Worm (Caenorhabditis elegans) whole organism, late embryonic: ENCODE data around the gene ZK353.4.
A peak's percentile ranks its signal among the peaks of the same experiment; 100 is the strongest.

Source experiments
- C08G9.2 ChIP-seq: sonication (generic microtip); optimal IDR thresholded peaks from 2 replicates; lab custom pipeline; 2016; ENCODE audit warnings: mild to moderate bottlenecking, missing genetic modification characterization, moderate library complexity, missing compliant biosample characterization
- F13H6.1 ChIP-seq: sonication (generic microtip); optimal IDR thresholded peaks from 2 replicates; lab custom pipeline; 2016; ENCODE audit warnings: missing genetic modification characterization, missing compliant biosample characterization
- Y22D7AL.16 ChIP-seq: sonication (generic microtip); optimal IDR thresholded peaks from 2 replicates; lab custom pipeline; 2016; ENCODE audit warnings: missing genetic modification characterization, missing compliant biosample characterization
- ceh-14 ChIP-seq: sonication (generic microtip); optimal IDR thresholded peaks from 2 replicates; lab custom pipeline; 2016; ENCODE audit warnings: missing genotype, missing genetic modification characterization, missing compliant biosample characterization
- ceh-19 ChIP-seq: fragments of 200-800 bp; sonication (Bioruptor generic); optimal IDR thresholded peaks from 2 replicates; lab custom pipeline; 2018; ENCODE audit warnings: mild to moderate bottlenecking, missing genetic modification characterization, missing compliant biosample characterization
- ceh-30 ChIP-seq: fragments of 150-350 bp; optimal IDR thresholded peaks from 2 replicates; lab custom pipeline; 2014; ENCODE audit warnings: missing biosample characterization, missing genetic modification characterization
- ceh-31 ChIP-seq: sonication (generic microtip); optimal IDR thresholded peaks from 2 replicates; lab custom pipeline; 2016; ENCODE audit warnings: missing genetic modification characterization, missing compliant biosample characterization
- ceh-6 ChIP-seq: fragments of 200-800 bp; sonication (Bioruptor generic); optimal IDR thresholded peaks from 2 replicates; lab custom pipeline; 2018; ENCODE audit warnings: mild to moderate bottlenecking, missing genetic modification characterization, missing compliant biosample characterization
- ceh-9 ChIP-seq: sonication (generic microtip); optimal IDR thresholded peaks from 2 replicates; lab custom pipeline; 2016; ENCODE audit warnings: mild to moderate bottlenecking, missing genetic modification characterization, inconsistent platforms, missing compliant biosample characterization
- che-1 ChIP-seq: sonication (generic microtip); optimal IDR thresholded peaks from 2 replicates; lab custom pipeline; 2016; ENCODE audit warnings: mild to moderate bottlenecking, missing genetic modification characterization, missing compliant biosample characterization
- dmd-4 ChIP-seq: sonication (generic microtip); optimal IDR thresholded peaks from 2 replicates; lab custom pipeline; 2016; ENCODE audit warnings: borderline replicate concordance, missing genetic modification characterization, missing compliant biosample characterization
- dve-1 ChIP-seq: sonication (generic microtip); optimal IDR thresholded peaks from 2 replicates; lab custom pipeline; 2017; ENCODE audit warnings: antibody characterized with exemption, mild to moderate bottlenecking, missing genetic modification characterization, missing compliant biosample characterization
- elt-2 ChIP-seq: sonication (generic microtip); optimal IDR thresholded peaks from 2 replicates; lab custom pipeline; 2016; ENCODE audit warnings: missing genetic modification reagents, missing genetic modification characterization, missing compliant biosample characterization
- elt-4 ChIP-seq: sonication (generic microtip); optimal IDR thresholded peaks from 2 replicates; lab custom pipeline; 2016; ENCODE audit warnings: missing genetic modification characterization, missing compliant biosample characterization
- eyg-1 ChIP-seq: sonication (generic microtip); optimal IDR thresholded peaks from 2 replicates; lab custom pipeline; 2016; ENCODE audit warnings: missing genotype, missing genetic modification characterization, missing compliant biosample characterization
- fax-1 ChIP-seq: sonication (generic microtip); optimal IDR thresholded peaks from 2 replicates; lab custom pipeline; 2016; ENCODE audit warnings: missing genotype, missing genetic modification characterization, missing compliant biosample characterization
- gmeb-2 ChIP-seq: sonication (generic microtip); optimal IDR thresholded peaks from 2 replicates; lab custom pipeline; 2016; ENCODE audit warnings: missing genetic modification characterization, inconsistent platforms, missing compliant biosample characterization
- hlh-13 ChIP-seq: fragments of 200-800 bp; sonication (Bioruptor generic); optimal IDR thresholded peaks from 2 replicates; lab custom pipeline; 2018; ENCODE audit warnings: mild to moderate bottlenecking, missing genetic modification characterization, missing compliant biosample characterization
- nfya-1 ChIP-seq: sonication (generic microtip); optimal IDR thresholded peaks from 2 replicates; lab custom pipeline; 2017; ENCODE audit warnings: missing genetic modification characterization, mild to moderate bottlenecking, missing compliant biosample characterization, antibody characterized with exemption, moderate library complexity
- npax-4 ChIP-seq: sonication (generic microtip); optimal IDR thresholded peaks from 2 replicates; lab custom pipeline; 2016; ENCODE audit warnings: missing genetic modification characterization, missing compliant biosample characterization
- pag-3 ChIP-seq: sonication (generic microtip); optimal IDR thresholded peaks from 2 replicates; lab custom pipeline; 2016; ENCODE audit warnings: missing compliant biosample characterization, missing genetic modification characterization, borderline replicate concordance
- pat-9 ChIP-seq: fragments of 200-800 bp; sonication (Bioruptor generic); optimal IDR thresholded peaks from 2 replicates; lab custom pipeline; 2018; ENCODE audit warnings: mild to moderate bottlenecking, missing genetic modification characterization, moderate library complexity, missing compliant biosample characterization
- pqm-1 ChIP-seq: sonication (generic microtip); optimal IDR thresholded peaks from 2 replicates; lab custom pipeline; 2016; ENCODE audit warnings: missing genetic modification characterization, missing compliant biosample characterization
- ref-2 ChIP-seq: sonication (generic microtip); optimal IDR thresholded peaks from 2 replicates; lab custom pipeline; 2016; ENCODE audit warnings: missing genetic modification characterization, missing compliant biosample characterization
- sox-4 ChIP-seq: sonication (generic microtip); optimal IDR thresholded peaks from 2 replicates; lab custom pipeline; 2017; ENCODE audit warnings: mild to moderate bottlenecking, missing genetic modification characterization, inconsistent platforms, missing compliant biosample characterization
- syd-9 ChIP-seq: sonication (generic microtip); optimal IDR thresholded peaks from 2 replicates; lab custom pipeline; 2016; ENCODE audit warnings: mild to moderate bottlenecking, missing genetic modification characterization, moderate library complexity, missing compliant biosample characterization
- tbx-7 ChIP-seq: sonication (generic microtip); optimal IDR thresholded peaks from 2 replicates; lab custom pipeline; 2016; ENCODE audit warnings: missing genotype, missing genetic modification characterization, missing compliant biosample characterization
- ttx-3 ChIP-seq: sonication (generic microtip); optimal IDR thresholded peaks from 2 replicates; lab custom pipeline; 2016; ENCODE audit warnings: missing genetic modification reagents, missing genetic modification characterization, missing compliant biosample characterization
- unc-3 ChIP-seq, 2 experiments: fragments of 200-800 bp in 1 of 2; sonication (Bioruptor generic) in 1 of 2; sonication (generic microtip) in 1 of 2; conservative IDR thresholded peaks in 1 of 2; optimal IDR thresholded peaks in 1 of 2; 2 replicates each; pipeline versions ENCODE4 v1.3.6 to Lab custom; 2016 to 2022; ENCODE audit warnings: missing compliant biosample characterization in 2 of 2, missing genetic modification characterization in 2 of 2, missing genetic modification reagents in 1 of 2
- unc-42 ChIP-seq: sonication (generic microtip); optimal IDR thresholded peaks from 2 replicates; lab custom pipeline; 2016; ENCODE audit warnings: missing genotype, missing genetic modification characterization, missing compliant biosample characterization
- unc-86 ChIP-seq: sonication (generic microtip); optimal IDR thresholded peaks from 2 replicates; lab custom pipeline; 2016; ENCODE audit warnings: missing genetic modification characterization, missing compliant biosample characterization

The ZK353.4 gene

DNA sequence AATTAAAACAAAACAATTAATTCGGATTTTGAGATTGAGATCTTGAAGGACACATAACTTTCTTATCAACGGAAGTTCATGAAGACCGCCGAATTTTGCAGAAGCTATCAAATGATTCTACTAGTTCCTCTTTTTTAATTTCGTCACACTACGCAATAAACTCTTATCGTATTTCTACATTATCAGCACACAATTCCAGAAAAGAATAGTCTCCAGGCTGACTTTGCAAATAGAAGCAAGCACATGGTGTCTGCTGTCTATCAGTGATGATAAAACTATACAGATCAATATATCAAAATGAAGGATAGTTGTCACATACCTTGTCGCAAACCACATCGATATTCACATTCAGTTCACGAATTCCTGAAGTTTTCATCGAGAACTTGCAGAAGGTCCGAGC, 11.0 kb upstream of the ZK353.4 start:
- TF ChIP-seq C08G9.2 (tag; lab: Kevin White, UChicago) = no peak
- TF ChIP-seq pag-3 (tag; lab: Kevin White, UChicago) = no peak
- no peak for TF ChIP-seq hlh-13 (GFP tag; lab: Kevin White, UChicago)
- peak; percentile 66 for TF ChIP-seq elt-2 (tag; lab: Kevin White, UChicago)
- TF ChIP-seq, all 69 proteins: peak for 1

ce11 chrIII:8398411-8398810, 9.0 kb upstream of the ZK353.4 start, which contains the start of gene ZK353.2:
TSS of gene ZK353.2 (plus strand) at chrIII:8398711.
- no peak for TF ChIP-seq syd-9
- no peak for TF ChIP-seq unc-42
- TF ChIP-seq, all 69 proteins: peak for 0

DNA sequence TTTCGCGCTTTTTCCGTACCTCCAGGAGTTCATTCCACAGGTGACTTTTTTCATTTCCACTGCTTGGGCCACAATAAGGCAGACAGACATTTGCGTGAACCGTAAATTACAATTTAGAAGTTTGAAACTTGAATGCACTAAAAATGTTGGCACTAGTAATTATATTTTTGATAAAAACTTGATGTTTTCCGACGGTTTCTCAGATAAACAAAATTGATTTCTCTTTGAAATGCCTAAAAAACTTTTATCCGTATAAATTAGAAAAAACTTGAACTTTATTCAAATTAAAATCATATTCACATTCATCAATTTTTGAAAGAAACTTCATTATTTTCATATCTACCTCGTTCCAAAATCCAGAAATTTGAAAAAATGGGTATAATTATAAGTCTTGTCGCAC, 6.2 kb upstream of the ZK353.4 start, which contains the start of gene ZK353.3:
Gene ZK353.3 (plus strand): TSS at position 301 of the 400 bp plus-strand sequence.
- TF ChIP-seq F13H6.1 (tag; lab: Kevin White, UChicago) (no peak), ceh-9 (tag; lab: Kevin White, UChicago) (no peak), syd-9 (no peak), Y22D7AL.16 (tag; lab: Kevin White, UChicago) (no peak), dmd-4 (tag; lab: Kevin White, UChicago) (no peak)
- TF ChIP-seq, all 69 proteins: peak for 0

- TF ChIP-seq pqm-1 (tag; lab: Kevin White, UChicago) (no peak), syd-9 (no peak), tbx-7 (tag; lab: Kevin White, UChicago) (no peak), unc-3 (GFP tag; conservative IDR thresholded peaks at IDR 0.05; lab: Robert Waterston, UW) (no peak), unc-3 (tag; optimal IDR thresholded peaks at IDR 0.05; lab: Kevin White, UChicago) (no peak), nfya-1 (no peak), dve-1 (no peak), ceh-19 (no peak), ceh-14 (tag; lab: Kevin White, UChicago) (no peak), pat-9 (no peak), unc-86 (tag; lab: Kevin White, UChicago) (no peak), che-1 (no peak), elt-4 (tag; lab: Kevin White, UChicago) (no peak), ceh-30 (no peak), sox-4 (tag; lab: Kevin White, UChicago) (no peak), ref-2 (tag; lab: Kevin White, UChicago) (no peak), unc-42 (no peak), fax-1 (tag; lab: Kevin White, UChicago) (no peak), gmeb-2 (no peak)
- TF ChIP-seq, all 69 proteins: peak for 0
Observed at ce11 chrIII:8394374-8395302, 5.2 kb upstream of the ZK353.4 start, which contains the start of gene ZK353.10. TSS of gene ZK353.10 (minus strand) at chrIII:8394424.

ce11 chrIII:8392307-8392706, 2.9 kb upstream of the ZK353.4 start:
- TF ChIP-seq unc-42 (peak; percentile 81), npax-4 (tag; lab: Kevin White, UChicago) (no peak), ref-2 (tag; lab: Kevin White, UChicago) (no peak), ceh-6 (GFP tag; lab: Kevin White, UChicago) (no peak)

DNA sequence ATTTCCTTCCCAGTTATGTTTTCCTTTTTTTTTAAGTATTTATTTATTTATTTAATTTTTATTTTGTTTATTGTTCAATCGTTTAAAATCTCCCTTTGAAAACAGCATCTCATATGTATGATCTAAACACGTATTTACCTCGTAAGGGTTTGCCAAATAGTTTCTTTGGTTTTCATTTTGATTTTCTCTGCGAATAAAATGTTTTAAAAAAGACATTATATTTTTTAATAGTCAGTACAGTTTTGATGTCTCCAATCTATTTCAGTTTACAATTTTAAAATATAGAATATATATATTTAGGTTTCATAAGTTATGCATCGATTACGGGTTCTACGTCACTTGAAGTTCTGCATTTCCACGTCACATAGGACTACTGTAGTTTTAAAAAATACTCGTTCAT, 8.8 kb downstream of the ZK353.4 start, which contains the start of gene R05D3.12:
Gene R05D3.12 (plus strand): TSS at position 301 of the 400 bp plus-strand sequence.
- TF ChIP-seq pqm-1 (tag; lab: Kevin White, UChicago) = no peak
- TF ChIP-seq eyg-1 (tag; lab: Kevin White, UChicago) = no peak
- no peak for TF ChIP-seq unc-42
- no peak for TF ChIP-seq unc-3 (GFP tag; conservative IDR thresholded peaks at IDR 0.05; lab: Robert Waterston, UW)
- no peak for TF ChIP-seq unc-3 (tag; optimal IDR thresholded peaks at IDR 0.05; lab: Kevin White, UChicago)
- no peak for TF ChIP-seq syd-9
- no peak for TF ChIP-seq ceh-31 (tag; lab: Kevin White, UChicago)
- TF ChIP-seq ttx-3 (tag; lab: Kevin White, UChicago) = no peak
- TF ChIP-seq ceh-6 (GFP tag; lab: Kevin White, UChicago) = no peak
- TF ChIP-seq ceh-14 (tag; lab: Kevin White, UChicago) = no peak
- TF ChIP-seq che-1 = no peak
